Fruit fly (Drosophila melanogaster): ENCODE results near the gene Polr2C.

The Polr2C gene

dm6 chr2L:13801166-13801565 is 32.0 kb upstream of the Polr2C start (continued):
- peak; percentile 12 for TF ChIP-seq CG3281 (GFP tag; optimal IDR thresholded peaks at IDR 0.05)
- no peak for TF ChIP-seq Hsf (GFP tag; optimal IDR thresholded peaks at IDR 0.05)
- TF ChIP-seq Sry-β (GFP tag; optimal IDR thresholded peaks at IDR 0.05), result no peak
- no peak for TF ChIP-seq Taf1 (GFP tag; IDR thresholded peaks at IDR 0.05)

DNA sequence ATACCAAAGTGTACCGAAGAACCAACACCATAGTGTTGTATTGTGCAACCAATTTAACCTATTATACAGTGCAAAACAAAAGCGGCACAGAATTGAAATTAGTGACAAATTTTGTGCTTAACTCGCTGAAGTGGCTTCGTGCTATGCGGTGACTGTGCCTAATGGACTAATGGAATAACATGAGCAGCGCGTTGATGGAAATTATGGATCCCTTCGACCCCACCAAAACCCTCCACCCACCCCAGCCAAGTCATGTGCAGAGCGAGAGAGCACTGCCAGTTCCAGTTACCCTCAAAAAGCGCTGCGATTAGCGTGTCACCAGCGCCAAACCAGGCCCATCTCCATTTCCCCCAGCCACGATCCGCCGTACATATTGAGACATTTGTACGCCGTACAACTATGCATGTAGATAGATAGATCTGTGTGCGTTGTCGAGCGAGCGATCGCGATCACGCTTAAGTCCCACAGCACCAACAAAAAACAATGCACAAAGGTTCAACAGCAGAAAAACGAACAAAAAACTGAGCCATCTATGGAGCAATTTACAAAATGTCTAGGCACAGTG is 31.0 kb upstream of the Polr2C start:
- TF ChIP-seq CG10543 (GFP tag; optimal IDR thresholded peaks at IDR 0.05) (peak; percentile 50), Pdp1 (GFP tag; optimal IDR thresholded peaks at IDR 0.05) (peak in 1 of 2 experiments; percentile 45), CG8281 (tag; optimal IDR thresholded peaks at IDR 0.05) (no peak), CG11695 (GFP tag; IDR thresholded peaks at IDR 0.05) (no peak), CG4282 (GFP tag; optimal IDR thresholded peaks at IDR 0.05) (no peak), crol (GFP tag; IDR thresholded peaks at IDR 0.05) (peak; percentile 45; the same call in 1 of the 2 replicates), cwo (GFP tag; optimal IDR thresholded peaks at IDR 0.05) (peak; percentile 22), chinmo (GFP tag; IDR thresholded peaks at IDR 0.05; ENCODE audit: partially characterized antibody) (peak; percentile 83; the same call in 3 of the 4 replicates), trem (tag; optimal IDR thresholded peaks at IDR 0.05) (no peak), CkIIα-i1 (GFP tag; IDR thresholded peaks at IDR 0.05) (no peak), lmd (GFP tag; IDR thresholded peaks at IDR 0.05) (no peak), Trl (optimal IDR thresholded peaks at IDR 0.05) (no peak), Trl (GFP tag; optimal IDR thresholded peaks at IDR 0.05) (no peak), pfk (GFP tag; optimal IDR thresholded peaks at IDR 0.05) (no peak), Med (GFP tag) (peak; percentile 60), CG42726 (GFP tag; IDR thresholded peaks at IDR 0.05; ENCODE audit: partially characterized antibody) (no peak), CG7357 (GFP tag; IDR thresholded peaks at IDR 0.05) (no peak), Myb (GFP tag; optimal IDR thresholded peaks at IDR 0.05) (no peak), CG15514 (GFP tag; optimal IDR thresholded peaks at IDR 0.05) (no peak), Xbp1 (GFP tag; optimal IDR thresholded peaks at IDR 0.05) (no peak), Adf1 (GFP tag; IDR thresholded peaks at IDR 0.05) (peak; percentile 22; the same call in 1 of the 2 replicates), repo (GFP tag; optimal IDR thresholded peaks at IDR 0.05) (no peak), CG15269 (tag; optimal IDR thresholded peaks at IDR 0.05) (peak; percentile 13), CG11504 (tag; optimal IDR thresholded peaks at IDR 0.05) (no peak), kni (GFP tag; optimal IDR thresholded peaks at IDR 0.05) (no peak), vvl (GFP tag; IDR thresholded peaks at IDR 0.05) (peak; percentile 46; the same call in 1 of the 2 replicates), CG11247 (GFP tag; IDR thresholded peaks at IDR 0.05) (no peak), CG32532 (GFP tag; IDR thresholded peaks at IDR 0.05) (0 out of 2 replicates have a peak, but pooled peaks have one; percentile 18), CG3407 (GFP tag; optimal IDR thresholded peaks at IDR 0.05) (no peak), Six4 (GFP tag; optimal IDR thresholded peaks at IDR 0.05) (no peak), CG11696 (GFP tag; IDR thresholded peaks at IDR 0.05) (no peak), PHDP (tag; optimal IDR thresholded peaks at IDR 0.05) (no peak)

DNA sequence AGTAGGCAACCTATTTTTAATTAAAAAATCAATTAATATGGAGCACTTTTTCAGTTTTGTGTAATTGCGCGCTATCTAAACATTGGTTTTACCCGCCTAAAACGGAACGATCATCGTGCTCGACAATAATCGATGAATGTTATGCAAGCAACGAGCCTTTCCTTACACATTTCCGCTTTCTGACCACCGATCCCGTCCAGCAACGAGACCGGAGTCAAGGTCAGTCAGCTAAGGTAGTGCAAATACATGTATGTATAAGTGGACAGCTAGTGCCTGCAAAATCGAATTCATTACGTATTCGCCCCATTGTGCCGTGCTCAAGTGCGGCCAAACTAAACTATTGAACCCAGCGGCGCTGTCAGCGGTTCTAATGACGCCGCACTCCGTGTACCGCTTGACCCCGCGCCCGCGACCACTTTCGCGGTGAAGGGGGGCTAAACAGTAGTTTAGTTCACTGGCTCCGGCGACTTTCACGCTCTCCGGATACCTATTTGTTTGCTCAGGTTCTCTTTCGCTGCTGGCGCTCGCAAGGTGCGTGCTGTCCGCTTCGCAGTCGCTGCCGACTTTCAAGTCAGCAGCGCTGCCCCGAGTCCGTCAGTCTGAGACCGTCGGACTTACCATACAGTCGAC is 30.0 kb upstream of the Polr2C start, which contains the start of gene CAH1:
Gene CAH1, plus strand, starts transcription at position 595 of the 630 bp plus-strand sequence.
- TF ChIP-seq rib (GFP tag; IDR thresholded peaks at IDR 0.05), result peak; percentile 54; the same call in 1 of the 2 replicates
- peak in 1 of 2 experiments; percentile 80 for TF ChIP-seq Pdp1 (GFP tag; optimal IDR thresholded peaks at IDR 0.05)
- TF ChIP-seq ftz-f1 (GFP tag; optimal IDR thresholded peaks at IDR 0.05), result peak; percentile 63
- TF ChIP-seq gfzf (GFP tag; optimal IDR thresholded peaks at IDR 0.05), result no peak
- peak; percentile 19; the same call in 1 of the 2 replicates for TF ChIP-seq CG32532 (GFP tag; IDR thresholded peaks at IDR 0.05)
- TF ChIP-seq tin (GFP tag; optimal IDR thresholded peaks at IDR 0.05), result no peak
- peak; percentile 92 for TF ChIP-seq crol (GFP tag; IDR thresholded peaks at IDR 0.05)
- peak; percentile 47 for TF ChIP-seq sug (tag; optimal IDR thresholded peaks at IDR 0.05)
- TF ChIP-seq slp2 (GFP tag; optimal IDR thresholded peaks at IDR 0.05), result no peak
- no peak for TF ChIP-seq D19B (GFP tag; optimal IDR thresholded peaks at IDR 0.05)
- TF ChIP-seq chinmo (GFP tag; IDR thresholded peaks at IDR 0.05; ENCODE audit: partially characterized antibody), result peak; percentile 93
- TF ChIP-seq vvl (GFP tag; IDR thresholded peaks at IDR 0.05), result peak; percentile 57; the same call in 1 of the 2 replicates
- peak; percentile 23 for TF ChIP-seq lab (GFP tag; optimal IDR thresholded peaks at IDR 0.05)
- TF ChIP-seq CG13287 (GFP tag; IDR thresholded peaks at IDR 0.05; ENCODE audit: partially characterized antibody), result peak; percentile 44
- TF ChIP-seq CG2875 (GFP tag; optimal IDR thresholded peaks at IDR 0.05), result no peak
- TF ChIP-seq toy (GFP tag; IDR thresholded peaks at IDR 0.05), result no peak

All from whole organism, embryonic.